Fruit fly (Drosophila melanogaster): ENCODE data around the gene RhoGAP92B.

DNA sequence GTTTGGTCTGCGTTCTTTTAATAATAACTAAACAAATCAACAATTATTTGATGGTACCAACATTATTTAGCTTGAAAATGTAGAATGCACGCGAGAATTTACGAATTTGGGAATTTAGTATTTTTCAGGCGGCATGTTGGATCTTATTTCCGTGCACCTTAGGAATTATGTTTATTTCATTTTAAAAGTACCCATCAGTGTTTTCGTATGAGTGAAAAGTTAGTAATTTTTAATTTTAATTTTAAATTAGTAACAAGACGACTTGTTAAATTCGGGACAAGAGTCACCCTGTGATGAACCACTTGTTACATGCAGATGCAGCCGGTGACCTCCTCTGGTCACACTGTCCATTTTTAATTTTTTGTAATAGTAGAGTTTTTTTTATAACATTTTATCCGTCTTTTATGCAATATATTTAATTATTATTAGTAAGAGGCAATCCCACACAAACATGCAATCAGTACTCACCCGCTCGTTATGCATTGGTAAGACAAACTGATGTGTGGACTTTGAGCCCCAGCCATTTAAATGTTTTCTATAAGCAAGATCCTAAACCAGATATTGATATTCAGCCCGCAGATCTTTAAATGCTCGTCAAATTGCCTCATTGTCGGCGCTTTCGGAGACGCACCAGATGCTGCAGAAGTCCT lies 27.4 kb upstream of the RhoGAP92B start, which contains the start of the genes CG17186 and Arc42:
- no peak for TF ChIP-seq fu2 (GFP tag; optimal IDR thresholded peaks at IDR 0.05)
- TF ChIP-seq CG30403 (GFP tag; optimal IDR thresholded peaks at IDR 0.05): no peak
- TF ChIP-seq oc (tag; optimal IDR thresholded peaks at IDR 0.05): no peak
- TF ChIP-seq CG10267 (tag; optimal IDR thresholded peaks at IDR 0.05): peak; percentile 30

All from whole organism, embryonic.